Worm (Caenorhabditis elegans): ENCODE data around the gene irld-67.
A peak's percentile ranks its signal among the peaks of the same experiment; 100 is the strongest.

The irld-67 gene

ce11 chrII:2940747-2941146 is 6.5 kb upstream of the irld-67 start, which contains the start of gene irld-66:
Gene irld-66 (minus strand): TSS chrII:2940847.
- TF ChIP-seq F57C9.4 (tag; optimal IDR thresholded peaks at IDR 0.05) (no peak), him-1 (tag; optimal IDR thresholded peaks at IDR 0.05) (no peak), cebp-2 (GFP tag; IDR thresholded peaks at IDR 0.05) (no peak), F10E7.11 (tag; optimal IDR thresholded peaks at IDR 0.05) (no peak), xnd-1 (tag; optimal IDR thresholded peaks at IDR 0.05) (no peak), lsy-27 (tag; optimal IDR thresholded peaks at IDR 0.05; ENCODE audit: borderline replicate concordance, insufficient read depth) (no peak), Y56A3A.18 (GFP tag; IDR thresholded peaks at IDR 0.05) (no peak), Y53F4B.3 (GFP tag; IDR thresholded peaks at IDR 0.05) (no peak), hlh-26 (GFP tag; conservative IDR thresholded peaks at IDR 0.05) (no peak)

- no peak for TF ChIP-seq madf-6 (GFP tag; IDR thresholded peaks at IDR 0.05)
- 0 out of 2 replicates have a peak, but pooled peaks have one; percentile 51 for TF ChIP-seq lin-26 (GFP tag; IDR thresholded peaks at IDR 0.05)
Observed at ce11 chrII:2939681-2940080, 5.4 kb upstream of the irld-67 start.

ce11 chrII:2937852-2938251 is 3.6 kb upstream of the irld-67 start, which contains the start of gene irld-65:
Gene irld-65 (minus strand): TSS chrII:2937952.
- TF ChIP-seq F39B2.1 (GFP tag; IDR thresholded peaks at IDR 0.05) = no peak
- no peak for TF ChIP-seq attf-3 (GFP tag; conservative IDR thresholded peaks at IDR 0.05)
- TF ChIP-seq snpc-4 (GFP tag; optimal IDR thresholded peaks at IDR 0.05) = no peak
- no peak for TF ChIP-seq snpc-4 (tag; optimal IDR thresholded peaks at IDR 0.05)
- TF ChIP-seq mxl-1 (tag; optimal IDR thresholded peaks at IDR 0.05) = no peak
- TF ChIP-seq hmg-1.2 (GFP tag; IDR thresholded peaks at IDR 0.05) = no peak
- TF ChIP-seq nfyb-1 (GFP tag; IDR thresholded peaks at IDR 0.05) = no peak
- TF ChIP-seq ekl-4 (GFP tag; IDR thresholded peaks at IDR 0.05) = no peak
- TF ChIP-seq F57A8.1 (GFP tag; optimal IDR thresholded peaks at IDR 0.05) = no peak
- TF ChIP-seq nhr-27 (tag; optimal IDR thresholded peaks at IDR 0.05) = no peak
- no peak for TF ChIP-seq lin-26 (GFP tag; IDR thresholded peaks at IDR 0.05)
- TF ChIP-seq F23B12.7 (tag; optimal IDR thresholded peaks at IDR 0.05; ENCODE audit: insufficient read depth) = no peak
- TF ChIP-seq hmg-20 (GFP tag; IDR thresholded peaks at IDR 0.05) = no peak

ce11 chrII:2931564-2931963 is 2.7 kb downstream of the irld-67 start:
- TF ChIP-seq zfh-2 (GFP tag; conservative IDR thresholded peaks at IDR 0.05) (peak; percentile 62; the same call in 1 of the 2 replicates), madf-3 (GFP tag; IDR thresholded peaks at IDR 0.05) (no peak)

ce11 chrII:2930499-2930898 is 3.8 kb downstream of the irld-67 start, which contains the start of the genes irld-64 and irld-63:
Gene irld-64 (minus strand): TSS chrII:2930599.
Gene irld-63 (plus strand): TSS chrII:2930728.
- TF ChIP-seq cebp-1 (GFP tag; IDR thresholded peaks at IDR 0.05) = no peak
- no peak for TF ChIP-seq cebp-1 (tag; optimal IDR thresholded peaks at IDR 0.05)
- no peak for TF ChIP-seq Y53G8AR.9 (GFP tag; conservative IDR thresholded peaks at IDR 0.05)
- TF ChIP-seq K11D2.4 (GFP tag; IDR thresholded peaks at IDR 0.05) = no peak
- no peak for TF ChIP-seq F52B5.7 (tag; optimal IDR thresholded peaks at IDR 0.05)
- no peak for TF ChIP-seq Y95B8A.8 (GFP tag; IDR thresholded peaks at IDR 0.05)
- TF ChIP-seq ztf-26 (tag; optimal IDR thresholded peaks at IDR 0.05) = no peak
- TF ChIP-seq zfh-2 (GFP tag; conservative IDR thresholded peaks at IDR 0.05) = no peak
- TF ChIP-seq Y67H2A.10 (GFP tag; conservative IDR thresholded peaks at IDR 0.05) = no peak
- TF ChIP-seq hsf-1 (GFP tag; IDR thresholded peaks at IDR 0.05) = no peak
- TF ChIP-seq F55B11.4 (tag; optimal IDR thresholded peaks at IDR 0.05; ENCODE audit: borderline replicate concordance, insufficient read depth) = no peak
- TF ChIP-seq nfya-1 (tag; optimal IDR thresholded peaks at IDR 0.05; ENCODE audit: borderline replicate concordance, insufficient read depth) = no peak
- TF ChIP-seq F23B12.7 (tag; optimal IDR thresholded peaks at IDR 0.05; ENCODE audit: insufficient read depth) = no peak
- TF ChIP-seq madf-3 (GFP tag; IDR thresholded peaks at IDR 0.05) = no peak

All from whole organism, young adult.